Worm (Caenorhabditis elegans): Measurements from ENCODE around the gene R05G9R.1.

DNA sequence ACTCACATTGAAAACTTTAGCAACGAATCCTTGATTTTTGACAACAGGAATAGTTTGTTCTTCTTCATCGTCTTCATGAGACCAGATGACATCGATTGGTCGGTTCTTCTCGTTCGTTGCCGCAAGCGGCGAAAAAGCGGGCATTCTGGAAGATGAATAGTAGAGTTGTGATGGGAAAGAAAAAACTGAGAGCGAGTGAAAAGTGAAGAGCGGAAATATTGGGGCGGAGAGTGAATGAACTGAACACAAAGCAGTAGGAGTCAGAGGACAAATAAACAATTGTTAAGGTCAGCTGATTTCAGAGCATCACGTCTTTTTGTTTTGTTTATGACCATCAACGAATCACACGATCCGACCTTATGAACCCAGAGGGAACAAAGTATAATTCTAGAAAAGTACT, 47.5 kb upstream of the R05G9R.1 start, which contains the start of gene F18C5.10:
- no peak for TF ChIP-seq flh-1 (GFP tag; optimal IDR thresholded peaks at IDR 0.05)
- TF ChIP-seq snpc-4 (tag; optimal IDR thresholded peaks at IDR 0.05): no peak
- no peak for TF ChIP-seq nhr-237 (tag; optimal IDR thresholded peaks at IDR 0.05)
- TF ChIP-seq unc-62 (GFP tag; optimal IDR thresholded peaks at IDR 0.05): no peak
- no peak for TF ChIP-seq ceh-43 (GFP tag; optimal IDR thresholded peaks at IDR 0.05)
- no peak for TF ChIP-seq lin-32 (GFP tag; optimal IDR thresholded peaks at IDR 0.05)
- no peak for TF ChIP-seq sptf-1 (tag; optimal IDR thresholded peaks at IDR 0.05)
- no peak for TF ChIP-seq lin-13 (tag; optimal IDR thresholded peaks at IDR 0.05)
- TF ChIP-seq mep-1 (tag; optimal IDR thresholded peaks at IDR 0.05): no peak
- no peak for TF ChIP-seq nhr-12 (tag; optimal IDR thresholded peaks at IDR 0.05)
- TF ChIP-seq nhr-28 (tag; optimal IDR thresholded peaks at IDR 0.05): no peak

Data from whole organism, mixed stage, embryonic.